Worm (Caenorhabditis elegans) whole organism, dauer: ENCODE data around the gene best-22.

Experiments
- unc-62 ChIP-seq: sonication (generic microtip); optimal IDR thresholded peaks from 2 replicates; lab custom pipeline; 2017; ENCODE audit warnings: missing biosample characterization, missing genetic modification reagents, missing genetic modification characterization

The best-22 gene

DNA sequence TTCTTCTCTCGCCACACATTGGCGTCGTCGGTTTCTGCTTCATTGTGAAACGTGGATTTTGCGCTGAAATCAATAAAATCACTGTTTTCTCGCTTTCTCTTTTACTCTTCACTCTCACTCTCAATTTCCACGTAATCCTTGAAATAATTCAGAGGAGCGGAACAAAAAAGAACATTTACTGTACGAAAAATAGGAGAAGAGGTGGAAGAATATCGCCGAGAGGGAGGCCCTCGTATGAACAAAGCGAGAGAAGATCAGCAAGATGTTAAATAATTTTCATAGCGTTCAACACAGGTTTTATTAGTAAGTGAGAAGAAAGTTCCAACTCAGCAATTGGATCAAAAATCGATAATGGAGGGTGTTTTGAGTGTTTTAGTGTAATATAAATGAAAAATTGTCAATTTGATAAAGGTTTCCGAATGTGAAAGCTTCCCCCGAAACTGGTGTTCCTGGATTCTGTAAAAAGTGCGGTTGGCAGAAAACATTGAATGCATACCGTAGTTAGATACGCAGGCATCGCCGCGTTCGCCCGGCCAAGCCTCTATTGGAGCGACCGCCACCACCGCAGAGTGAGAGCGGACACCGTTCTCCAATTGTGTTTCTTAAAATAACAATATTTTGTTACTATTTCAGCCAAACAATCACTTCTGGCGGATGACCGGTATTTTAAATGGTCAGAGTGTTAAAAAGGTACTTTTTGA lies 11.8 kb downstream of the best-22 start, which contains the start of the genes ccr-4 and ZC518.8:
TSS of gene ccr-4 (plus strand) at position 151 of the 701 bp plus-strand sequence.
TSS of gene ZC518.8 (minus strand) at position 517 of the 701 bp plus-strand sequence.
- TF ChIP-seq unc-62, result no peak

DNA sequence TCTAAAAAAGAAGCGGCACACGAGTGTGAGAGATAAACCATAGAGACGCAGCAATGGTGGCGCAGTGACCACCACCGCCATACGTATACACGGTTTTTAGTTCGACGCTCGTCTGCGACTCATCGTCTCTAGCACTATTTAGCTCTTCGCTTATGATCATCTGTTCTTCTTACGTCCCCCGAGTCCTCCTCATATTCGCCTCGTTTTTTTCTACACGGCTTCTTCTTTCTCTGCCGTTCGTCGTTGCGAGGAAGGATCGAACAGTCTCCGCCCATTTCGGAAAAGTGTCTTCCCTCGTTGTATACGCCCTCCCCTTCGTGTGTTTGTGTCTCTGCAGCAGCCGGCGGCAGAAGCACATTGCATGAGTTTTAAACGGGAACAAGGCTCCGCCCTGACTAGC lies 15.2 kb downstream of the best-22 start:
- no peak for TF ChIP-seq unc-62

DNA sequence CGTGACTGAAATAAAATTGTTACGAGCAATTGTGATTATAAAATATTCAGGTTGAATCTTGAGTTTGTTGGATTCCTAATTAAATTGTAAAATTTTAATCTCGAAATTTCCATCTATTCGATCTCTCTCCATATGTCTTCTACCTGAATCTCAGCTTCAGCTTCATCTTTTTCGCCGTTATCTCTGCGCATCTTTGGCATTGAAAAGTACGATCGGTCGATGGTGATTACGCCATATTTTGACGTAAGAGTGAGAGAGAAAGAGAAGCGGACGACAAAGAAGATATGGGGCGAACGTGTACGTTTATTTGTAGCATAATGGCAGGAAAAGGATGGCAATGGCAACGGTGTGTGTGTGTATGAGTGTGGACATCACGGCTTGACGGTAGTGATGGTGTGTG lies 16.8 kb downstream of the best-22 start:
- no peak for TF ChIP-seq unc-62

DNA sequence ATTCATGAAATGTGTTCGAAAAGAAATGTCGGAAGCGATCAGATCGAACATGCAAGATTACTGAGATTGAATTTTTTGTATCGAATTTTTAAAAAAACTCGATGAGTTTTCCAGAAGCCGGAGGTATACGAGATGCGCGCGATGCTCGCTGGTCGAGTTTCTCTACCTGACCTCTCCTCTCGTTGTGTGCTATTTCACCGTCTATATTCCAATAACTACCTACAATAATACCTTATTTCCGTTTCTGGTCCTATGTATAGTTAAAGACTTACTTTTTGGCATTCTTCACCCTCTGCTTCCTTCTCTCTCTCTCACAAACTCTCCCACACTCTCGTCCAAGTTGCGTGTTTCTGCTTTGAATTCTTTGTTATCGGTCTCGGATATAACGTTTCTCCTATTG lies 21.6 kb downstream of the best-22 start:
- TF ChIP-seq unc-62, result no peak

DNA sequence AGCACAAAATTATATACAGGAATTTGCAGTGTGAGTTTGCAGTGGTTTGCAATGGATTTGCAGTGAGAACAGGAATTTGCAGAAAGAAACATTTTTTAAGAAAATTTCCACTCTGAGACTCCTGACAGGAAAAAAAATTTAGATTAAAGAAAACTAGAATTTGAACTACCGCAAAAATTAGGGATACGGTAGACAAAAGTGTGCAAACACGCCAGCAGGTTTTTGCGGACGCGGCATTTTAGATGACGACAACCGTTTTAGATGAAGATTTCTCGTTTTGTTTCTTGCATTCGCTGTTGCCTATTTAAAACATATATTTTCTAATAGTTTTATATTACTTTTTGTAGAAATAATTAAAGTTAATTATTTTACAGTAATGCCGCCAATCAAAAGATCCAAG lies 22.1 kb downstream of the best-22 start, which contains the start of gene wdr-46:
TSS of gene wdr-46 (plus strand) at position 375 of the 400 bp plus-strand sequence.
- no peak for TF ChIP-seq unc-62

DNA sequence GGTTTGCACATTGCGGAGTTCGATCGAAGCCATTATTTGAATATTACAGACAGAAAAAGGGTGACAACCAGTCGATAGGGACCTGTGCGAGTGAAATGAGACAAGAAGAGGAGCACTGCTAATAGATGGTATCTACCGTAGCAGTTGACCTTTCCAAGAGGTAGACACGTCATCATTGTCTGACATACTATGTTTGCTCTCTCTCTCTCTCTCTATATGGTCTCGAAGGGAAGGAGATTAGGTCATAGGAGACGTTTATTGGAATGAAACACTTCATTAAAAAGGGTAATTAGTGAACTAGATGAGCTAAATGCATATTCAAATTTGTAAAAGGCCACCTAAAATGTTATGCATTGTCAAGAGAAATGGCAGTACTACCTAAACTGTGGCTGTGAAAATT lies 26.3 kb downstream of the best-22 start, which contains the start of gene atz-1:
TSS of gene atz-1 (minus strand) at position 101 of the 400 bp plus-strand sequence.
- no peak for TF ChIP-seq unc-62

DNA sequence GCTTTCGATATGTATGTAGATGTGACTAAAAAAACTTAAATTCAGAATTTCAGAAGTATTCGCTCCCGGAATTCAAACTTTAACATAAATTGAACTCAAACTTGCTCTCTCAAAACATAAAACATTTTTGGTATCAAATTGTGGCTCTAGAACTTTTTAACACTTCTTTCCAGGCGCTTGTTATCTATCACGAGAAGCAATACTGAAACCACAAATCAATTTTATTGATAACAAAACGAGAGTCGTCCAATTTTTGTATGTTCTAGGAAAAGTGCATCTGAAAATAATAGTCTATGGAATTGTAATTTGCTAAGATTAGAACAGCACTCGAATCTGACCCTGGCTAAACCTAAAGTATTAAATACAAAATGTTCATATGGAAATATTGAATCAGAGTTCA lies 29.2 kb downstream of the best-22 start:
- TF ChIP-seq unc-62, result no peak

DNA sequence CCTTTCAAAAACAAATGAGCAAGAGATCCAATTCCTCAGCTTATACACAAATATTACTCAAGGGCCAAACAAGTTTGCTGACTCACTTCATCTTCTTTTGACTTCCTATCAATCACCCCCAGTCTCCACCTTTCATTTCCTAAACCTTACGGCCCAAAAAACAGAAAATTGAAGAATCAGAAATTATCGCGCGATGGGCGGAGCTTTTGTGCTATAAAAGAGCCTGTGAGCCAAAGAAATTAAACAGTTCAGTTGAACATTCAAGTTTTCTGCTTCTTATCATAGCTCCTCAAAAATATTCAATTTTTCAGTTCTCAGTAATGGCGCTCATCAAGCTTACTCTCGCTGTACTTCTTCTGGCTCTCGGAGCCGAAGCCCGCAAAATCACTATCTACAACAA lies 30.0 kb downstream of the best-22 start, which contains the start of gene thn-1:
TSS of gene thn-1 (plus strand) at position 301 of the 400 bp plus-strand sequence.
- no peak for TF ChIP-seq unc-62

DNA sequence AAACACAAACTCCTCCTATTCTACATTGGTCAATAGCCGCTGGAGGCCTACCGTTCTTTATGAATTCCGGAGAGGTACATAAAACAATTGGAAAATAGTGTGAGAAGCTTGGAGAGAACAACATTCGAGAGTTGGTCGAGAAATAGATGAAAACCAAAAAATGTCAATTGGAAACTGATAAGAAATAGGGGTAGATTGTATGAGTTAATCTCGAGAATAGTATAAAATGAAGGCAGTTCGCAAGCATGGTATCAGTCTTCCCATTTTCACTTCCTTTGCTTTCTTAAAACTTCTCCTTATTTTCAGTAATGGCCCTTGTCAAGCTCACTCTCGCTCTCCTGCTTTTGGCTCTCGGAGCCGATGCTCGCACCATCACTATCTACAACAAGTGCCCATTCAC lies 33.1 kb downstream of the best-22 start, which contains the start of gene thn-2:
TSS of gene thn-2 (plus strand) at position 307 of the 400 bp plus-strand sequence.
- TF ChIP-seq unc-62, result no peak

DNA sequence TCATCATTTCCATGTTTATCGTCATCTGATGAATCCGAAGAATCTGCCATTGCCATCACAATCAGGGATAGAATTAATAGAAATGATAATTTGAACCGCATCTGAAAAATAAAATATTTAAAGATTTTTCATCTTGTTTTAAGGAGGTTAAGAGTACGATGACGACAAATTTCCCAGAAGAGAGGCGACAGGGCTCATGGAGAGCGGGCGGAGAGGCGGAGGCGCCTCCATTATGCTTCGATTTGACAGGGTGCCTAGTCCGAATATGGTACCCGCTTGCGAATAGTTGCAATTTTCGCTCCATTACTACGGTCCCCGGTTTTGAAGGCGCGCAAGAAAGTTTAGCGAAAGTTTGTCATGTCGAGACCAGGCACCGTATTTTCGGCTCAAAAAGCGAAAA lies 35.3 kb downstream of the best-22 start, which contains the start of gene F28D1.6:
TSS of gene F28D1.6 (minus strand) at position 101 of the 400 bp plus-strand sequence.
- TF ChIP-seq unc-62, result no peak

DNA sequence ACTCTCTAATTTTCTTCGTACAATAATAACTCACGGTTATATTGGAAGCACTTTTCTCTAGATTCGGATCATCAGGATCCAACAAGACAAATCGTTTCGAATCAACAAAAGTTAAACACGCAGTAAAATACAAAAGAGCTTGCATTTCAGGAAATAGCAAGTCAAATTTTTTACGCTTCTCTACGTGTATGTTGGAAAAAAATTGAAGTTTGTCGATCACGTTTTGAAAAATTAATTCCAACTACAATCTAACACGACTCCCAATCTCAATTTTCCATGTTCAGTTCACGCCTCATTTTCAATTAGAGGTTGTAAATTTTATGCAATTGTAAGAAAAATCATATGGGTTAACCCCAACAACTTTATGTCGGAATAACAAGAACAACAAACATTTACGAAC lies 40.2 kb downstream of the best-22 start, which contains the start of gene spe-45:
TSS of gene spe-45 (minus strand) at position 145 of the 400 bp plus-strand sequence.
- TF ChIP-seq unc-62, result no peak

DNA sequence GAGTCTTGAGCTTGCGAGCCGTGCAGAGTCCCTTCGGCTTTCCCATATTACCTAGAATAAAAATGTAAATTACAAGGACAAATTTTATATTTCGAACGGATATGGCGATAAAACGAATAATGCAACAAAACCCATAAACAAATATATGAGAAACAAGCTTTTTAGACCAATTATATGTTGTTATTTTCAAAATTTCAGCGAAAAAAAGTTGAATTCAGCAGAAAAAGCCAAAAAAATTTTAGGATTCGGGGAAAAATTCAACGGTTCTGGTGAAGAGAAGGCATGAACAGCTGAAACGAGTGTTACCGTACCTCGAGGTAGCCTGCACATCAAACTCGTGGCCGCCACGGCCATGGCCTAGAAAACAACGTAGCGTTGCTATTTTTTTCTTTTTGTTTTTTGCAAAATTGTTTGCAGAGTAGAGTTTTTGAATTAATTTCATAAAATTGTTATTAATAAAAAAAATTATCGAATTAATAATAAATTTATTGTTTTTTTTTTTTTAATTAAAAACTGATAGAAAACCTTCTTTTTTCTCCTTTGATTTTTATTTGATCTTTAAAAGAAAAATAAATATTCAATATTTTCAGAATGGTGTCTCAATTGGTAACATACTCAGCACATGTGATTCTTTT lies 41.4 kb downstream of the best-22 start, which contains the start of the genes rps-23 and dpm-3:
TSS of gene rps-23 (minus strand) at position 51 of the 635 bp plus-strand sequence.
TSS of gene dpm-3 (plus strand) at position 585 of the 635 bp plus-strand sequence.
- no peak for TF ChIP-seq unc-62

DNA sequence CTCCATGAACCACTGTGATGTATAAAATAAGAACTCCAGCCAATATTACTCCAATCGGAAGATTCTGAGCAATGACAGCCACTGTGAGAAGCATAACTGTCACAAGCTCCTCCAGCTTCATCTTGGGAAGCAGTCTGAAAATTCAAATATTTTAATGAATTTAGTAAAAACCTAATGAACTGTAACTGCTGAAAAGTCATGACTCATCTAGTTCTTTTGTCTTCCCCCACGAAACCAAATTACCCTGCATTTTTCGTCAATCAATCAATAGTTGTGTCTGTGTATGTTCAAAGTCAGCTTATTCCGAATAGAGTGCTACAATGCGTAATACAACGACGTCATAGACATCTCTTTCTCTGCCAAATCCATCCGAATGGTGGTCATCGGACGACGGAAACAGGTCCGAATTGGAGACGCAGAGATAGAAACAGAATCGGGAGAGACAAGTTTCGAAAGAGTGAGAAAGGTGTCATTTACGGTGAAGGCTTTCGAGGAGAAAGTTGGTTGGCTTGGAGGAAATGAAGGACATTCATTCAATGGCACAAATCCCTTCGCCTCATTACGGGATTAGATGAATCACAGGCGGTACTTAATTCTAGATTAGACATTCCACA lies 47.0 kb downstream of the best-22 start:
- no peak for TF ChIP-seq unc-62

DNA sequence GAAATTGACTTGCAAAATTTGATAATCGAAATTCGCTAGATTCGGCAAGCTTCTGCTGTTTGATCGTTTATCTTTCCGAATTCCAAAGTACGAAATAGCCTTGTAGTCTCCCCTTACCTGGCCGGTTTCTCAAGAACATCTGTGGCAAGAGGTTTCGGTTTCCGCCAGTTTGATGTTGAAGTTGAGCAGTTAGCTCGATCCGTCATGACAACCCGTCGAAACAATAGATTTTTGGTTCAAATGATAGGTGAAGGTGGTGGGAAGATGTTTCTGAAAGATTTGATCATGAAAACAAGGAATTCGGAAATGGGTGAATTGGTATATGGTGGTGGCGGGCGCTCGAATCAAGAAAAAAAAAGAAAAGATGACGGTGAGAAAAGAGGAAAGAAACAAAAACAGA lies 48.7 kb downstream of the best-22 start, which contains the start of gene acs-20:
TSS of gene acs-20 (minus strand) at position 270 of the 400 bp plus-strand sequence.
- TF ChIP-seq unc-62, result no peak

DNA sequence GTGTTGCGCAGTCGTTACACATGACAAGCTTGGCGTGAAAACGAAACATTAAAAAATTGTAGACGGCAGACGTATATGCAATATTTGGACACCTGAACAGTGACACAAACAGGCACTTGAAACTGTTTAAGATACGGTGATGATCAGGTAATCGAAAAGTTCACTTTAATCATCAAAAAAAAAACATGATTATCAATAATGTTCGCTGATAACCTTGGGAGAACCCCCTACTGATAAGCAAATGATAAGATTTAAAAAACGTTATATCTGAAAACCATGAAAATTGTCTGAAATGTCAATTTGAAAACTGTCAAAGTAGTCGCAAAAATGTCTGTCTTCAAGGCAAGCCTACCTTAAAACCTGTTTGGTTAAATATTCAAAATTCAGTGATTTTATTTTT lies 50.2 kb downstream of the best-22 start:
- TF ChIP-seq unc-62, result no peak

DNA sequence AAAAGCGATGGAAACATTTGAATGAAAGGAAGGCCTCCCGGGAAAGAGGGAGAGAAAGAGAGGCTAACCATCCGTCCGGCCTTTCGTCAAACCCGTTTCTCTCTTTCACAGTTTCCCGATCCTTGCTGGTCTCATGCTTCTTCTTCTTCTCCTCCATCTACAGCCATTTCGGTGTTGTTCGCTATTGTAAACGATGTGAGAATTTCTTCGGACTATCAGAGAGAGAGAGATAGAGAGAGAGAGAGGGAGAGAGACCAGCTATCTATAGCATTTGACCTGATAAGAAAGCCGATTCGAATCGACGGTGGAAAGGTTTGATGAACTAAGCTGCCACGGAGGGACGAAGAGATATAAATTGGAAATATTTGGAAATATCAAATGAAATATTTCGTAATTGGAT lies 53.7 kb downstream of the best-22 start:
- TF ChIP-seq unc-62, result no peak

DNA sequence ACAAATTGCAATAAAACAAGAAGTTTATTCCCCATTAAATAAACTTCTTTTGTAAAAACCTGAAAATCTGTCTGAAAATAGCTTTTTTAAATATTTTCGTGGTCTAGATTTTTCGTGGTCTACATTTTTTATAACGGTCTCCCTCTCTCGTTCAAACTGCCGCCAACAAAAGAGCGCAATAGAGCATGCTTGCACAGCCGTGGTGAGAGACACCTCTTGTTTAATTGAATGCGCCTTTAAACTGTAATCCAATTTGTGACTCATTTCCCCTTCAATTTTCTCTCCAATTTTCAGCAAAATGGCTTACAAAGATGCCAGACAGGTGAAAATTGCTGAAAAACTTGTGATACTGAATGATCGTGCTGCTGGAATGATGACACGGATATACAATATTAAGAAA lies 54.4 kb downstream of the best-22 start, which contains the start of gene gex-3:
TSS of gene gex-3 (plus strand) at position 295 of the 400 bp plus-strand sequence.
- TF ChIP-seq unc-62, result no peak
